Fruit fly (Drosophila melanogaster): Measurements from ENCODE around the gene CG32579.

The CG32579 gene

DNA sequence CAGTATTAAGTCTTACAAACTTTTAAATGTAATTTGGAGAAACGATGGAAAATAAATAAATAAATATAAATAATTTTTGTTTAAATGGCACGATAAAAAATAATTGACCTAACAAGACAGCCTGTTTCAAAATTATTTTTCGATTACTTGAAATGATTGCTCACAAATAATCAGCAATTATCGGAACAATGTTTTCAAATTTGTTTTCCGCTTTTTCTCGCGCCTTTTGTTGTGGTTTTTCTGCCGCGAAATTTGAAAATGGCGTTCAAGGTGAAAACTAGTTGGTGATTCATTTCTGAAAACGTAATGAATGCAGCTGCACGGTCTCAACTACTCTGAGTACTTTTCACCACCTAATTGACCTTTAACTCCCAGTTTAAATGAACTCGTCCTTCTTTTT, 2.0 kb upstream of the CG32579 start:
- TF ChIP-seq Dref (GFP tag; IDR thresholded peaks at IDR 0.05) (peak; percentile 62), CG2116 (GFP tag; optimal IDR thresholded peaks at IDR 0.05) (peak; percentile 68), vnd (GFP tag; IDR thresholded peaks at IDR 0.05; ENCODE audit: partially characterized antibody) (0 out of 3 replicates have a peak, but pooled peaks have one; percentile 31), bab2 (GFP tag; optimal IDR thresholded peaks at IDR 0.05) (no peak), Dll (GFP tag; IDR thresholded peaks at IDR 0.05; ENCODE audit: partially characterized antibody) (0 out of 4 replicates have a peak, but pooled peaks have one; percentile 16), Scr (GFP tag; IDR thresholded peaks at IDR 0.05; ENCODE audit: partially characterized antibody) (peak; percentile 25), Ets97D (GFP tag; optimal IDR thresholded peaks at IDR 0.05) (peak; percentile 51), CG13287 (GFP tag; IDR thresholded peaks at IDR 0.05; ENCODE audit: partially characterized antibody) (peak; percentile 29; the same call in 1 of the 2 replicates), CG34224 (GFP tag; IDR thresholded peaks at IDR 0.05; ENCODE audit: partially characterized antibody) (peak; percentile 27; the same call in 1 of the 3 replicates), pfk (GFP tag; optimal IDR thresholded peaks at IDR 0.05) (peak; percentile 75), hbn (GFP tag; IDR thresholded peaks at IDR 0.05; ENCODE audit: partially characterized antibody) (0 out of 2 replicates have a peak, but pooled peaks have one; percentile 40), gsb (GFP tag; IDR thresholded peaks at IDR 0.05) (no peak), E2f2 (GFP tag; IDR thresholded peaks at IDR 0.05) (peak; percentile 86), Dp (GFP tag; optimal IDR thresholded peaks at IDR 0.05) (peak; percentile 82), CG16813 (GFP tag; IDR thresholded peaks at IDR 0.05; ENCODE audit: partially characterized antibody) (0 out of 3 replicates have a peak, but pooled peaks have one; percentile 42), Doc3 (GFP tag; IDR thresholded peaks at IDR 0.05; ENCODE audit: partially characterized antibody) (0 out of 3 replicates have a peak, but pooled peaks have one; percentile 13), bbx (GFP tag; IDR thresholded peaks at IDR 0.05; ENCODE audit: partially characterized antibody) (peak; percentile 42; the same call in 1 of the 2 replicates), run (tag; optimal IDR thresholded peaks at IDR 0.05) (peak; percentile 11), CG10543 (GFP tag; optimal IDR thresholded peaks at IDR 0.05) (no peak), lilli (GFP tag; optimal IDR thresholded peaks at IDR 0.05) (no peak), ems (GFP tag; optimal IDR thresholded peaks at IDR 0.05) (no peak), Hmx (GFP tag; optimal IDR thresholded peaks at IDR 0.05) (no peak), BEAF-32 (GFP tag; optimal IDR thresholded peaks at IDR 0.05) (peak; percentile 19), CoRest (tag; optimal IDR thresholded peaks at IDR 0.05) (no peak), Opbp (GFP tag; IDR thresholded peaks at IDR 0.05; ENCODE audit: partially characterized antibody) (peak; percentile 17; the same call in 1 of the 3 replicates), unc-4 (GFP tag; IDR thresholded peaks at IDR 0.05; ENCODE audit: partially characterized antibody) (peak; percentile 19; the same call in 1 of the 2 replicates), Sry-δ (GFP tag; optimal IDR thresholded peaks at IDR 0.05) (peak; percentile 1), CG1603 (tag; optimal IDR thresholded peaks at IDR 0.05) (peak; percentile 32), nerfin-1 (tag; optimal IDR thresholded peaks at IDR 0.05) (no peak), CG8765 (GFP tag; IDR thresholded peaks at IDR 0.05) (no peak), repo (GFP tag; optimal IDR thresholded peaks at IDR 0.05) (no peak), dmrt99B (tag; optimal IDR thresholded peaks at IDR 0.05) (no peak), pzg (GFP tag; optimal IDR thresholded peaks at IDR 0.05) (peak; percentile 29), CG15514 (GFP tag; optimal IDR thresholded peaks at IDR 0.05) (peak; percentile 93)

- no peak for TF ChIP-seq en (GFP tag; optimal IDR thresholded peaks at IDR 0.05)
- TF ChIP-seq fd3F (GFP tag; optimal IDR thresholded peaks at IDR 0.05), result no peak
- TF ChIP-seq Ada2b (GFP tag; IDR thresholded peaks at IDR 0.05), result no peak
- TF ChIP-seq CG1024 (GFP tag; IDR thresholded peaks at IDR 0.05), result no peak
- no peak for TF ChIP-seq vfl (GFP tag; optimal IDR thresholded peaks at IDR 0.05)
- TF ChIP-seq Kr (GFP tag; optimal IDR thresholded peaks at IDR 0.05), result no peak
- TF ChIP-seq kay (GFP tag; optimal IDR thresholded peaks at IDR 0.05), result no peak
- TF ChIP-seq CG2199 (GFP tag; IDR thresholded peaks at IDR 0.05), result no peak
- TF ChIP-seq NK7.1 (GFP tag; optimal IDR thresholded peaks at IDR 0.05), result no peak
- TF ChIP-seq Hand (GFP tag; optimal IDR thresholded peaks at IDR 0.05), result no peak
These were observed 450 bp downstream of the CG32579 start for dm6 chrX:16323536-16323935.
